Fruit fly (Drosophila melanogaster) whole organism, adult: ENCODE data around the gene CG14013.

Experiments used
- CG14711 ChIP-seq: fragments of 200-800 bp; sonication (Bioruptor generic); optimal IDR thresholded peaks from 2 replicates; lab custom pipeline; 2018; ENCODE audit warnings: missing biosample characterization, mild to moderate bottlenecking, missing genetic modification characterization, moderate library complexity
- Clk ChIP-seq: fragments of 200-800 bp; sonication (Bioruptor generic); optimal IDR thresholded peaks from 2 replicates; lab custom pipeline; 2017; ENCODE audit warnings: missing biosample characterization, missing genetic modification characterization
- tj ChIP-seq: fragments of 200-800 bp; sonication (Bioruptor generic); optimal IDR thresholded peaks from 3 replicates; lab custom pipeline; 2017; ENCODE audit warnings: missing biosample characterization, mild to moderate bottlenecking, missing genetic modification characterization, moderate library complexity

- TF ChIP-seq tj (GFP tag; lab: Kevin White, UChicago) (no peak), CG14711 (tag; lab: Kevin White, UChicago) (no peak), Clk (no peak)
Observed at dm6 chr2L:5588314-5588713, 34.7 kb upstream of the CG14013 start, which contains the start of gene CG7251.
